Worm (Caenorhabditis elegans) whole organism, mixed stage, embryonic: Measurements from ENCODE around the gene W05H9.2.

ENCODE experiments used
- nhr-12 ChIP-seq: fragments of 150-350 bp; optimal IDR thresholded peaks from 2 replicates; lab custom pipeline; 2014; ENCODE audit warnings: missing biosample characterization, missing genetic modification characterization
- nhr-237 ChIP-seq: fragments of 150-350 bp; optimal IDR thresholded peaks from 2 replicates; lab custom pipeline; 2014; ENCODE audit warnings: missing biosample characterization, missing genetic modification characterization
- unc-62 ChIP-seq: fragments of 150-350 bp; optimal IDR thresholded peaks from 2 replicates; lab custom pipeline; 2014; ENCODE audit warnings: missing biosample characterization, missing genetic modification reagents, missing genetic modification characterization

- peak; percentile 28 for TF ChIP-seq unc-62
- no peak for TF ChIP-seq nhr-237 (tag; lab: Kevin White, UChicago)
- no peak for TF ChIP-seq nhr-12 (tag; lab: Kevin White, UChicago)
These were observed 32.9 kb downstream of the W05H9.2 start, which contains the start of gene cest-16 for ce11 chrX:6299641-6300240.
